Fruit fly (Drosophila melanogaster) whole organism, embryonic: Measurements from ENCODE around the gene pps.

Experiments used
- Ada2b ChIP-seq: fragments of 200-800 bp; sonication (Bioruptor generic); IDR thresholded peaks from 2 replicates; pipeline ENCODE4 v1.3.6; 2022; ENCODE audit warnings: missing biosample characterization, missing genetic modification characterization
- Atf-2 ChIP-seq: fragments of 200-800 bp; sonication (Bioruptor generic); optimal IDR thresholded peaks from 2 replicates; lab custom pipeline; 2016; ENCODE audit warnings: missing biosample characterization, missing genetic modification characterization
- CG10462 ChIP-seq: fragments of 200-800 bp; sonication (Bioruptor generic); optimal IDR thresholded peaks from 2 replicates; lab custom pipeline; 2016; ENCODE audit warnings: missing biosample characterization, missing genetic modification characterization
- CG11456 ChIP-seq: fragments of 200-800 bp; sonication (Bioruptor generic); IDR thresholded peaks from 3 replicates; pipeline ENCODE4 v1.3.6; 2022; ENCODE audit warnings: missing biosample characterization, missing genetic modification characterization
- CG11560 ChIP-seq: fragments of 200-800 bp; sonication (Bioruptor generic); IDR thresholded peaks from 3 replicates; pipeline ENCODE4 v1.3.6; 2022; ENCODE audit warnings: missing biosample characterization, missing genetic modification characterization
- CG12659 ChIP-seq: fragments of 200-800 bp; sonication (Bioruptor generic); optimal IDR thresholded peaks from 3 replicates; lab custom pipeline; 2017; ENCODE audit warnings: mild to moderate bottlenecking, missing biosample characterization, missing genetic modification reagents, missing genetic modification characterization
- CG12769 ChIP-seq: fragments of 200-800 bp; sonication (Bioruptor generic); optimal IDR thresholded peaks from 2 replicates; lab custom pipeline; 2019; ENCODE audit warnings: missing biosample characterization, mild to moderate bottlenecking, missing genetic modification characterization, moderate library complexity
- CG12942 ChIP-seq: fragments of 200-800 bp; sonication (Bioruptor generic); optimal IDR thresholded peaks from 3 replicates; lab custom pipeline; 2016; ENCODE audit warnings: missing biosample characterization, missing genetic modification characterization
- CG14667 ChIP-seq: fragments of 200-800 bp; sonication (Bioruptor generic); IDR thresholded peaks from 2 replicates; pipeline ENCODE4 v1.3.6; 2022; ENCODE audit warnings: missing biosample characterization, missing genetic modification characterization
- CG14965 ChIP-seq: fragments of 200-800 bp; sonication (Bioruptor generic); optimal IDR thresholded peaks from 2 replicates; lab custom pipeline; 2016; ENCODE audit warnings: missing biosample characterization, missing genetic modification characterization, borderline replicate concordance
- CG15601 ChIP-seq: fragments of 200-800 bp; sonication (Bioruptor generic); optimal IDR thresholded peaks from 3 replicates; lab custom pipeline; 2019; ENCODE audit warnings: missing biosample characterization, mild to moderate bottlenecking, missing genetic modification characterization, moderate library complexity
- CG1602 ChIP-seq: fragments of 200-800 bp; sonication (Bioruptor generic); optimal IDR thresholded peaks from 3 replicates; lab custom pipeline; 2016; ENCODE audit warnings: missing biosample characterization, missing genetic modification characterization
- CG16779 ChIP-seq: fragments of 200-800 bp; sonication (Bioruptor generic); IDR thresholded peaks from 2 replicates; pipeline ENCODE4 v1.3.6; 2022; ENCODE audit warnings: missing biosample characterization, missing genetic modification characterization
- CG17328 ChIP-seq: fragments of 200-800 bp; sonication (Bioruptor generic); IDR thresholded peaks from 2 replicates; pipeline ENCODE4 v1.3.6; 2022; ENCODE audit warnings: missing biosample characterization, missing genetic modification characterization
- CG17612 ChIP-seq: fragments of 200-800 bp; sonication (Bioruptor generic); IDR thresholded peaks from 2 replicates; pipeline ENCODE4 v1.3.6; 2022; ENCODE audit warnings: missing biosample characterization, missing genetic modification characterization
- CG31441 ChIP-seq: fragments of 200-800 bp; sonication (Bioruptor generic); IDR thresholded peaks from 2 replicates; pipeline ENCODE4 v1.3.6; 2022; ENCODE audit warnings: missing biosample characterization, missing genetic modification characterization
- CG3281 ChIP-seq: fragments of 200-800 bp; sonication (Bioruptor generic); optimal IDR thresholded peaks from 3 replicates; lab custom pipeline; 2017; ENCODE audit warnings: missing biosample characterization, mild to moderate bottlenecking, missing genetic modification characterization
- CG4282 ChIP-seq: fragments of 200-800 bp; sonication (Bioruptor generic); optimal IDR thresholded peaks from 2 replicates; lab custom pipeline; 2016; ENCODE audit warnings: missing biosample characterization, missing genetic modification characterization
- CG4404 ChIP-seq: fragments of 200-800 bp; sonication (Bioruptor generic); IDR thresholded peaks from 2 replicates; pipeline ENCODE4 v1.3.6; 2022; ENCODE audit warnings: missing biosample characterization, missing genetic modification characterization
- CG4424 ChIP-seq: fragments of 200-800 bp; sonication (Bioruptor generic); optimal IDR thresholded peaks from 3 replicates; lab custom pipeline; 2016; ENCODE audit warnings: missing biosample characterization, missing genetic modification characterization
- CG4854 ChIP-seq: fragments of 200-800 bp; sonication (Bioruptor generic); optimal IDR thresholded peaks from 2 replicates; lab custom pipeline; 2016; ENCODE audit warnings: missing biosample characterization, missing genetic modification characterization, inconsistent platforms
- CG5953 ChIP-seq: fragments of 200-800 bp; sonication (Bioruptor generic); IDR thresholded peaks from 2 replicates; pipeline ENCODE4 v1.3.6; 2022; ENCODE audit warnings: missing biosample characterization, missing genetic modification characterization
- CG6689 ChIP-seq: fragments of 200-800 bp; sonication (Bioruptor generic); IDR thresholded peaks from 2 replicates; pipeline ENCODE4 v1.3.6; 2022; ENCODE audit warnings: missing biosample characterization, missing genetic modification characterization
- CG7987 ChIP-seq: fragments of 200-800 bp; sonication (Bioruptor generic); optimal IDR thresholded peaks from 2 replicates; lab custom pipeline; 2018; ENCODE audit warnings: missing biosample characterization, mild to moderate bottlenecking, missing genetic modification characterization, moderate library complexity
- CG8281 ChIP-seq: fragments of 200-800 bp; sonication (Bioruptor generic); optimal IDR thresholded peaks from 2 replicates; lab custom pipeline; 2018; ENCODE audit warnings: missing biosample characterization, mild to moderate bottlenecking, missing genetic modification characterization, moderate library complexity
- CoRest ChIP-seq: fragments of 200-800 bp; sonication (Bioruptor generic); optimal IDR thresholded peaks from 3 replicates; lab custom pipeline; 2018; ENCODE audit warnings: missing biosample characterization, mild to moderate bottlenecking, missing genetic modification characterization, moderate library complexity
- D ChIP-seq, 2 experiments: fragments of 200-800 bp in 1 of 2; fragments of >200 bp in 1 of 2; sonication (Bioruptor generic) in 1 of 2; optimal IDR thresholded peaks; 2 replicates in 1 of 2; 3 replicates in 1 of 2; lab custom pipeline; 2017; ENCODE audit warnings: mild to moderate bottlenecking in 1 of 2, missing biosample characterization in 1 of 2, missing genetic modification characterization in 1 of 2, missing genetic modification reagents in 1 of 2
- Doc2 ChIP-seq: fragments of 200-800 bp; sonication (Bioruptor generic); IDR thresholded peaks from 2 replicates; pipeline ENCODE4 v1.3.6; 2022; ENCODE audit warnings: missing biosample characterization, missing genetic modification characterization
- HLH3B ChIP-seq: fragments of 200-800 bp; sonication (Bioruptor generic); IDR thresholded peaks from 2 replicates; pipeline ENCODE4 v1.3.6; 2022; ENCODE audit warnings: missing biosample characterization, missing genetic modification characterization
- Hr39 ChIP-seq: fragments of >200 bp; optimal IDR thresholded peaks from 2 replicates; lab custom pipeline; 2017
- Kr ChIP-seq: fragments of 200-800 bp; sonication (Bioruptor generic); optimal IDR thresholded peaks from 2 replicates; lab custom pipeline; 2017; ENCODE audit warnings: missing biosample characterization, mild to moderate bottlenecking, missing genetic modification characterization
- MBD-R2 ChIP-seq: fragments of 200-800 bp; sonication (Bioruptor generic); IDR thresholded peaks from 2 replicates; pipeline ENCODE4 v1.3.6; 2022; ENCODE audit warnings: missing biosample characterization, missing genetic modification characterization
- Meics ChIP-seq: fragments of 200-800 bp; sonication (Bioruptor generic); optimal IDR thresholded peaks from 2 replicates; lab custom pipeline; 2017; ENCODE audit warnings: missing biosample characterization, mild to moderate bottlenecking, missing genetic modification characterization
- Oaz ChIP-seq: fragments of 200-800 bp; sonication (Bioruptor generic); IDR thresholded peaks from 2 replicates; pipeline ENCODE4 v1.3.6; 2022; ENCODE audit warnings: missing biosample characterization, missing genetic modification characterization
- PHDP ChIP-seq: fragments of 200-800 bp; sonication (Bioruptor generic); optimal IDR thresholded peaks from 3 replicates; lab custom pipeline; 2018; ENCODE audit warnings: missing biosample characterization, mild to moderate bottlenecking, missing genetic modification characterization, moderate library complexity
- Ptx1 ChIP-seq: fragments of 200-800 bp; sonication (Bioruptor generic); IDR thresholded peaks from 2 replicates; pipeline ENCODE4 v1.3.6; 2022; ENCODE audit warnings: missing biosample characterization, missing genetic modification characterization
- ase ChIP-seq: fragments of 200-800 bp; sonication (Bioruptor generic); IDR thresholded peaks from 3 replicates; pipeline ENCODE4 v1.3.6; 2022; ENCODE audit warnings: missing biosample characterization, missing genetic modification characterization
- chm ChIP-seq: fragments of 200-800 bp; sonication (Bioruptor generic); IDR thresholded peaks from 2 replicates; pipeline ENCODE4 v1.3.6; 2022; ENCODE audit warnings: missing biosample characterization, missing genetic modification characterization
- dimm ChIP-seq: fragments of 200-800 bp; sonication (Bioruptor generic); IDR thresholded peaks from 2 replicates; pipeline ENCODE4 v1.3.6; 2022; ENCODE audit warnings: missing biosample characterization, missing genetic modification characterization
- dmrt99B ChIP-seq: fragments of 200-800 bp; sonication (Bioruptor generic); optimal IDR thresholded peaks from 2 replicates; lab custom pipeline; 2018; ENCODE audit warnings: missing biosample characterization, mild to moderate bottlenecking, missing genetic modification characterization, moderate library complexity
- grn ChIP-seq: fragments of 200-800 bp; sonication (Bioruptor generic); optimal IDR thresholded peaks from 3 replicates; lab custom pipeline; 2017; ENCODE audit warnings: missing biosample characterization, missing genetic modification characterization
- klu ChIP-seq: fragments of 200-800 bp; sonication (Bioruptor generic); IDR thresholded peaks from 2 replicates; pipeline ENCODE4 v1.3.6; 2022; ENCODE audit warnings: missing biosample characterization, missing genetic modification characterization
- knrl ChIP-seq: fragments of 200-800 bp; sonication (Bioruptor generic); IDR thresholded peaks from 3 replicates; pipeline ENCODE4 v1.3.6; 2022; ENCODE audit warnings: missing biosample characterization, missing genetic modification characterization; ENCODE audit not compliant: partially characterized antibody
- nerfin-1 ChIP-seq: fragments of 200-800 bp; sonication (Bioruptor generic); optimal IDR thresholded peaks from 3 replicates; lab custom pipeline; 2019; ENCODE audit warnings: missing biosample characterization, mild to moderate bottlenecking, missing genetic modification characterization, moderate library complexity
- nmo ChIP-seq: fragments of 200-800 bp; sonication (Bioruptor generic); optimal IDR thresholded peaks from 2 replicates; lab custom pipeline; 2018; ENCODE audit warnings: missing biosample characterization, mild to moderate bottlenecking, missing genetic modification characterization, moderate library complexity
- pan ChIP-seq, 4 experiments: fragments of >200 bp in 3 of 4; fragments of 200-800 bp in 1 of 4; sonication (Bioruptor generic) in 1 of 4; optimal IDR thresholded peaks in 3 of 4; IDR thresholded peaks in 1 of 4; 2 replicates each; pipeline versions ENCODE4 v1.3.6 to Lab custom; 2017 to 2022; ENCODE audit warnings: missing biosample characterization in 2 of 4, missing genetic modification characterization in 2 of 4, mixed read lengths in 1 of 4
- pb ChIP-seq: fragments of 200-800 bp; sonication (Bioruptor generic); optimal IDR thresholded peaks from 3 replicates; lab custom pipeline; 2016; ENCODE audit warnings: missing biosample characterization, missing genetic modification characterization
- phol ChIP-seq: fragments of 200-800 bp; sonication (Bioruptor generic); optimal IDR thresholded peaks from 3 replicates; lab custom pipeline; 2018; ENCODE audit warnings: missing biosample characterization, mild to moderate bottlenecking, missing genetic modification characterization, moderate library complexity
- ttk ChIP-seq: fragments of 200-800 bp; sonication (Bioruptor generic); IDR thresholded peaks from 2 replicates; pipeline ENCODE4 v2.1.2; 2022; ENCODE audit warnings: missing biosample characterization, missing genetic modification characterization
- yki ChIP-seq: fragments of >200 bp; optimal IDR thresholded peaks from 3 replicates; lab custom pipeline; 2018
- zf30C ChIP-seq: fragments of 200-800 bp; sonication (Bioruptor generic); optimal IDR thresholded peaks from 3 replicates; lab custom pipeline; 2018; ENCODE audit warnings: missing biosample characterization, mild to moderate bottlenecking, missing genetic modification characterization

The pps gene

dm6 chr3R:12413274-12413958 lies at the start of gene pps, which contains the start of gene Dip-C (continued):
- no peak for TF ChIP-seq chm
- no peak for TF ChIP-seq CG4404 (GFP tag; lab: Robert Waterston, UW)
- TF ChIP-seq grn (GFP tag; lab: Kevin White, UChicago): no peak
- TF ChIP-seq klu (GFP tag; lab: Robert Waterston, UW): no peak
- peak; percentile 76 for TF ChIP-seq knrl (GFP tag; lab: Robert Waterston, UW)
- TF ChIP-seq CG1602 (GFP tag; lab: Kevin White, UChicago): no peak
- TF ChIP-seq CG5953 (GFP tag; lab: Robert Waterston, UW): no peak
- no peak for TF ChIP-seq CG10462 (GFP tag; lab: Kevin White, UChicago)
- TF ChIP-seq CG3281: no peak
- TF ChIP-seq CG31441 (GFP tag; lab: Robert Waterston, UW): no peak
- TF ChIP-seq Meics (GFP tag; lab: Kevin White, UChicago): no peak
- TF ChIP-seq CG6689: no peak
- TF ChIP-seq CG15601 (tag; lab: Kevin White, UChicago): no peak
- no peak for TF ChIP-seq ttk (GFP tag; lab: Robert Waterston, UW)
- no peak for TF ChIP-seq pan (optimal IDR thresholded peaks at IDR 0.05; lab: Kevin White, UChicago)
- TF ChIP-seq pan (GFP tag; optimal IDR thresholded peaks at IDR 0.05 in 1 of 2, IDR thresholded peaks at IDR 0.05 in 1 of 2): peak in 1 of 2 experiments; percentile 9
- no peak for TF ChIP-seq Ptx1 (GFP tag; lab: Robert Waterston, UW)
- TF ChIP-seq CG8281 (tag; lab: Kevin White, UChicago): no peak
- peak; percentile 46 for TF ChIP-seq phol (tag; lab: Kevin White, UChicago)
- TF ChIP-seq CG11560: no peak
- TF ChIP-seq CoRest (tag; lab: Kevin White, UChicago): peak; percentile 46
- TF ChIP-seq CG4282 (GFP tag; lab: Kevin White, UChicago): no peak
- TF ChIP-seq CG17328 (GFP tag; lab: Robert Waterston, UW): no peak
- TF ChIP-seq CG14965 (GFP tag; lab: Kevin White, UChicago): no peak
- peak; percentile 40 for TF ChIP-seq nmo
- no peak for TF ChIP-seq D (optimal IDR thresholded peaks at IDR 0.05; lab: Kevin White, UChicago)
- TF ChIP-seq D (GFP tag; optimal IDR thresholded peaks at IDR 0.05; lab: Kevin White, UChicago): no peak
- no peak for TF ChIP-seq PHDP (tag; lab: Kevin White, UChicago)
- TF ChIP-seq dimm: no peak
- no peak for TF ChIP-seq CG7987 (GFP tag; lab: Kevin White, UChicago)
- TF ChIP-seq ase (GFP tag; lab: Robert Waterston, UW): no peak
- TF ChIP-seq CG11456: no peak
- no peak for TF ChIP-seq HLH3B
- TF ChIP-seq CG12659 (GFP tag; lab: Kevin White, UChicago): peak; percentile 63
- no peak for TF ChIP-seq yki (lab: Kevin White, UChicago)
- TF ChIP-seq zf30C: no peak
- TF ChIP-seq CG4424 (GFP tag; lab: Kevin White, UChicago): no peak
- no peak for TF ChIP-seq Kr
- no peak for TF ChIP-seq CG4854
- TF ChIP-seq CG17612 (GFP tag; lab: Robert Waterston, UW): no peak
- TF ChIP-seq Oaz (GFP tag; lab: Robert Waterston, UW): no peak
- no peak for TF ChIP-seq Doc2
- TF ChIP-seq CG14667: no peak
- no peak for TF ChIP-seq Hr39
- no peak for TF ChIP-seq Atf-2 (GFP tag; lab: Kevin White, UChicago)
- no peak for TF ChIP-seq dmrt99B (tag; lab: Kevin White, UChicago)
- TF ChIP-seq Ada2b (GFP tag; lab: Robert Waterston, UW): no peak
- TF ChIP-seq nerfin-1 (tag; lab: Kevin White, UChicago): no peak
- TF ChIP-seq CG12769: no peak
- TF ChIP-seq pb (GFP tag; lab: Kevin White, UChicago): no peak
- TF ChIP-seq MBD-R2 (GFP tag; lab: Robert Waterston, UW): peak; percentile 84
- TF ChIP-seq CG12942 (GFP tag; lab: Kevin White, UChicago): no peak
- TF ChIP-seq CG16779: no peak
